Worm (Caenorhabditis elegans) whole organism, young adult: ENCODE measurements around the gene srtx-1.

Experiments
- aptf-2 ChIP-seq: fragments of 200-800 bp; sonication (Bioruptor generic); conservative IDR thresholded peaks from 2 replicates; pipeline ENCODE4 v1.3.6; 2022; ENCODE audit warnings: missing genetic modification reagents, missing genetic modification characterization, missing compliant biosample characterization
- attf-3 ChIP-seq: fragments of 200-800 bp; sonication (Bioruptor generic); conservative IDR thresholded peaks from 2 replicates; pipeline ENCODE4 v1.3.6; 2022; ENCODE audit warnings: missing genetic modification reagents, missing genetic modification characterization, missing compliant biosample characterization
- ccch-3 ChIP-seq: fragments of 200-800 bp; sonication (Bioruptor generic); optimal IDR thresholded peaks from 2 replicates; lab custom pipeline; 2018; ENCODE audit warnings: mild to moderate bottlenecking, missing genetic modification characterization, missing compliant biosample characterization
- dpl-1 ChIP-seq: fragments of 150-350 bp; optimal IDR thresholded peaks from 2 replicates; lab custom pipeline; 2014; ENCODE audit warnings: missing biosample characterization, missing genetic modification reagents, missing genetic modification characterization
- efl-1 ChIP-seq: fragments of 150-350 bp; optimal IDR thresholded peaks from 2 replicates; lab custom pipeline; 2014; ENCODE audit warnings: missing biosample characterization, missing genetic modification reagents, missing genetic modification characterization
- hrde-1 ChIP-seq: sonication (generic microtip); optimal IDR thresholded peaks from 2 replicates; lab custom pipeline; 2016; ENCODE audit warnings: missing genetic modification characterization, mild to moderate bottlenecking, missing compliant biosample characterization, moderate library complexity, missing genotype, missing genetic modification reagents, borderline replicate concordance
- pha-4 ChIP-seq: fragments of 150-350 bp; sonication (generic microtip); optimal IDR thresholded peaks from 2 replicates; lab custom pipeline; 2014; ENCODE audit warnings: missing biosample characterization, missing genetic modification reagents, missing genetic modification characterization
- snpc-1.3 ChIP-seq: sonication (generic microtip); optimal IDR thresholded peaks from 2 replicates; lab custom pipeline; 2017; ENCODE audit warnings: missing genetic modification characterization, mild to moderate bottlenecking, missing compliant biosample characterization, antibody characterized with exemption, moderate library complexity, missing genotype, missing genetic modification reagents; ENCODE audit not compliant: insufficient read depth
- snpc-4 ChIP-seq, 5 experiments: fragments of 150-350 bp in 1 of 5; sonication (generic microtip) in 4 of 5; optimal IDR thresholded peaks; 2 replicates each; lab custom pipeline; 2014 to 2018; ENCODE audit warnings: missing genetic modification characterization in 5 of 5, missing biosample characterization in 3 of 5, antibody characterized with exemption in 2 of 5, mild to moderate bottlenecking in 2 of 5, missing compliant biosample characterization in 2 of 5, missing genotype in 2 of 5, moderate library complexity in 2 of 5, missing genetic modification reagents in 1 of 5
- unc-62 ChIP-seq: fragments of 150-350 bp; optimal IDR thresholded peaks from 2 replicates; lab custom pipeline; 2014; ENCODE audit warnings: missing biosample characterization, missing genetic modification reagents, missing genetic modification characterization

- no peak for TF ChIP-seq attf-3
- TF ChIP-seq ccch-3 (GFP tag; lab: Kevin White, UChicago) = no peak
- no peak for TF ChIP-seq dpl-1 (GFP tag; lab: Kevin White, UChicago)
- TF ChIP-seq efl-1 (GFP tag; lab: Kevin White, UChicago) = no peak
- no peak for TF ChIP-seq snpc-1.3 (tag; lab: Kevin White, UChicago)
- TF ChIP-seq snpc-4 (GFP tag; optimal IDR thresholded peaks at IDR 0.05; lab: Kevin White, UChicago) = no peak
- no peak for TF ChIP-seq snpc-4 (tag; optimal IDR thresholded peaks at IDR 0.05; lab: Kevin White, UChicago)
- TF ChIP-seq pha-4 (tag; lab: Kevin White, UChicago) = no peak
- TF ChIP-seq hrde-1 (tag; lab: Kevin White, UChicago) = no peak
- no peak for TF ChIP-seq aptf-2 (GFP tag; lab: Robert Waterston, UW)
- TF ChIP-seq unc-62 (GFP tag; lab: Kevin White, UChicago) = no peak
These were observed 46.2 kb downstream of the srtx-1 start for ce11 chrIV:7467170-7467569.
